Worm (Caenorhabditis elegans) whole organism, late embryonic: Measurements from ENCODE around the gene tag-115.

Experiments used
- ceh-19 ChIP-seq: fragments of 200-800 bp; sonication (Bioruptor generic); optimal IDR thresholded peaks from 2 replicates; lab custom pipeline; 2018; ENCODE audit warnings: mild to moderate bottlenecking, missing genetic modification characterization, missing compliant biosample characterization
- elt-2 ChIP-seq: sonication (generic microtip); optimal IDR thresholded peaks from 2 replicates; lab custom pipeline; 2016; ENCODE audit warnings: missing genetic modification reagents, missing genetic modification characterization, missing compliant biosample characterization
- ets-4 ChIP-seq: sonication (generic microtip); optimal IDR thresholded peaks from 2 replicates; lab custom pipeline; 2016; ENCODE audit warnings: missing genetic modification characterization, missing compliant biosample characterization
- hlh-8 ChIP-seq: sonication (generic microtip); optimal IDR thresholded peaks from 2 replicates; lab custom pipeline; 2016; ENCODE audit warnings: missing genotype, missing genetic modification characterization, missing compliant biosample characterization
- lin-11 ChIP-seq: fragments of 200-800 bp; sonication (Bioruptor generic); optimal IDR thresholded peaks from 2 replicates; lab custom pipeline; 2018; ENCODE audit warnings: mild to moderate bottlenecking, missing genetic modification characterization, missing compliant biosample characterization
- unc-55 ChIP-seq: sonication (generic microtip); optimal IDR thresholded peaks from 2 replicates; lab custom pipeline; 2017; ENCODE audit warnings: missing biosample characterization, missing genetic modification reagents, missing genetic modification characterization

ce11 chrIV:13209566-13209965 is 29.6 kb downstream of the tag-115 start, which contains the start of gene C48D1.9:
- TF ChIP-seq unc-55 (GFP tag; lab: Kevin White, UChicago): no peak
- no peak for TF ChIP-seq lin-11 (tag; lab: Kevin White, UChicago)
- TF ChIP-seq ceh-19 (GFP tag; lab: Kevin White, UChicago): no peak
- no peak for TF ChIP-seq ets-4
- no peak for TF ChIP-seq hlh-8
- TF ChIP-seq elt-2: no peak
